Worm (Caenorhabditis elegans) whole organism, young adult: ENCODE measurements around the gene math-25.

Source experiments
- D2030.7 ChIP-seq: fragments of 200-800 bp; sonication (Bioruptor generic); IDR thresholded peaks from 2 replicates; pipeline ENCODE4 v1.3.6; 2022; ENCODE audit warnings: missing genetic modification reagents, missing genetic modification characterization, missing compliant biosample characterization
- F22D6.2 ChIP-seq: sonication (generic microtip); optimal IDR thresholded peaks from 2 replicates; lab custom pipeline; 2016; ENCODE audit warnings: mild to moderate bottlenecking, missing genetic modification characterization, missing compliant biosample characterization
- F39B2.1 ChIP-seq: fragments of 200-800 bp; sonication (Bioruptor generic); IDR thresholded peaks from 2 replicates; pipeline ENCODE4 v1.3.6; 2022; ENCODE audit warnings: missing genetic modification reagents, missing genetic modification characterization, missing compliant biosample characterization
- F52B5.7 ChIP-seq: sonication (generic microtip); optimal IDR thresholded peaks from 2 replicates; lab custom pipeline; 2016; ENCODE audit warnings: mild to moderate bottlenecking, missing genetic modification characterization, missing compliant biosample characterization
- K11D2.4 ChIP-seq: fragments of 200-800 bp; sonication (Bioruptor generic); IDR thresholded peaks from 2 replicates; pipeline ENCODE4 v1.3.6; 2022; ENCODE audit warnings: missing genetic modification reagents, missing genetic modification characterization, missing compliant biosample characterization
- Y53G8AR.9 ChIP-seq: fragments of 200-800 bp; sonication (Bioruptor generic); conservative IDR thresholded peaks from 2 replicates; pipeline ENCODE4 v1.3.6; 2022; ENCODE audit warnings: missing genetic modification reagents, missing genetic modification characterization, missing compliant biosample characterization
- Y56A3A.18 ChIP-seq: fragments of 200-800 bp; sonication (Bioruptor generic); IDR thresholded peaks from 2 replicates; pipeline ENCODE4 v1.3.6; 2022; ENCODE audit warnings: missing genetic modification reagents, missing genetic modification characterization, missing compliant biosample characterization
- aptf-3 ChIP-seq: fragments of 200-800 bp; sonication (Bioruptor generic); IDR thresholded peaks from 2 replicates; pipeline ENCODE4 v1.3.6; 2022; ENCODE audit warnings: missing genetic modification characterization, missing compliant biosample characterization
- atf-7 ChIP-seq: sonication (generic microtip); optimal IDR thresholded peaks from 2 replicates; lab custom pipeline; 2017; ENCODE audit warnings: mild to moderate bottlenecking, missing genetic modification characterization, missing compliant biosample characterization
- cebp-2 ChIP-seq: fragments of 200-800 bp; sonication (Bioruptor generic); IDR thresholded peaks from 2 replicates; pipeline ENCODE4 v1.3.6; 2022; ENCODE audit warnings: missing genetic modification characterization, missing compliant biosample characterization
- ceh-100 ChIP-seq: fragments of 200-800 bp; sonication (Bioruptor generic); IDR thresholded peaks from 2 replicates; pipeline ENCODE4 v1.3.6; 2022; ENCODE audit warnings: missing genetic modification reagents, missing genetic modification characterization, missing compliant biosample characterization
- chd-7 ChIP-seq: sonication (generic microtip); optimal IDR thresholded peaks from 2 replicates; lab custom pipeline; 2016; ENCODE audit warnings: mild to moderate bottlenecking, missing genetic modification characterization, moderate library complexity, missing compliant biosample characterization
- efl-1 ChIP-seq: fragments of 150-350 bp; optimal IDR thresholded peaks from 2 replicates; lab custom pipeline; 2014; ENCODE audit warnings: missing biosample characterization, missing genetic modification reagents, missing genetic modification characterization
- egl-18 ChIP-seq: fragments of 200-800 bp; sonication (Bioruptor generic); IDR thresholded peaks from 2 replicates; pipeline ENCODE4 v1.3.6; 2022; ENCODE audit warnings: missing genetic modification reagents, missing genetic modification characterization, missing compliant biosample characterization
- egl-44 ChIP-seq: fragments of 200-800 bp; sonication (Bioruptor generic); IDR thresholded peaks from 2 replicates; pipeline ENCODE4 v1.3.6; 2022; ENCODE audit warnings: missing genetic modification reagents, missing genetic modification characterization, missing compliant biosample characterization
- ekl-4 ChIP-seq: fragments of 200-800 bp; sonication (Bioruptor generic); IDR thresholded peaks from 2 replicates; pipeline ENCODE4 v1.3.6; 2022; ENCODE audit warnings: missing genetic modification reagents, missing genetic modification characterization, missing compliant biosample characterization
- gei-17 ChIP-seq: fragments of 200-800 bp; sonication (Bioruptor generic); optimal IDR thresholded peaks from 2 replicates; lab custom pipeline; 2018; ENCODE audit warnings: mild to moderate bottlenecking, missing genetic modification characterization, missing compliant biosample characterization
- hlh-12 ChIP-seq: sonication (generic microtip); optimal IDR thresholded peaks from 2 replicates; lab custom pipeline; 2016; ENCODE audit warnings: missing genetic modification characterization, missing compliant biosample characterization
- hmg-1.2 ChIP-seq: fragments of 200-800 bp; sonication (Bioruptor generic); IDR thresholded peaks from 2 replicates; pipeline ENCODE4 v1.3.6; 2022; ENCODE audit warnings: missing genetic modification reagents, missing genetic modification characterization, missing compliant biosample characterization
- lin-26 ChIP-seq: fragments of 200-800 bp; sonication (Bioruptor generic); IDR thresholded peaks from 2 replicates; pipeline ENCODE4 v1.3.6; 2022; ENCODE audit warnings: missing genetic modification reagents, missing genetic modification characterization, missing compliant biosample characterization
- lin-35 ChIP-seq, 3 experiments: fragments of 150-350 bp in 2 of 3; sonication (generic microtip) in 1 of 3; optimal IDR thresholded peaks; 2 replicates each; lab custom pipeline; 2014 to 2018; ENCODE audit warnings: missing biosample characterization in 3 of 3, missing genetic modification characterization in 3 of 3, missing genetic modification reagents in 3 of 3
- lsl-1 ChIP-seq: fragments of 200-800 bp; sonication (Bioruptor generic); optimal IDR thresholded peaks from 2 replicates; lab custom pipeline; 2018; ENCODE audit warnings: mild to moderate bottlenecking, missing genetic modification characterization, moderate library complexity, missing compliant biosample characterization
- madf-6 ChIP-seq: fragments of 200-800 bp; sonication (Bioruptor generic); IDR thresholded peaks from 2 replicates; pipeline ENCODE4 v1.3.6; 2022; ENCODE audit warnings: missing genetic modification reagents, missing genetic modification characterization, missing compliant biosample characterization
- mes-4 ChIP-seq: sonication (generic microtip); optimal IDR thresholded peaks from 2 replicates; lab custom pipeline; 2016; ENCODE audit warnings: missing genotype, missing genetic modification characterization, missing compliant biosample characterization
- nhr-80 ChIP-seq: sonication (generic microtip); optimal IDR thresholded peaks from 2 replicates; lab custom pipeline; 2016; ENCODE audit warnings: missing genetic modification characterization, missing compliant biosample characterization
- pha-4 ChIP-seq: fragments of 150-350 bp; sonication (generic microtip); optimal IDR thresholded peaks from 2 replicates; lab custom pipeline; 2014; ENCODE audit warnings: missing biosample characterization, missing genetic modification reagents, missing genetic modification characterization
- repo-1 ChIP-seq: sonication (generic microtip); optimal IDR thresholded peaks from 2 replicates; lab custom pipeline; 2017; ENCODE audit warnings: mild to moderate bottlenecking, missing genetic modification characterization, missing compliant biosample characterization
- sdz-38 ChIP-seq: sonication (generic microtip); optimal IDR thresholded peaks from 2 replicates; lab custom pipeline; 2016; ENCODE audit warnings: missing genotype, missing genetic modification characterization, missing compliant biosample characterization
- snpc-1.3 ChIP-seq: sonication (generic microtip); optimal IDR thresholded peaks from 2 replicates; lab custom pipeline; 2017; ENCODE audit warnings: missing genetic modification characterization, mild to moderate bottlenecking, missing compliant biosample characterization, antibody characterized with exemption, moderate library complexity, missing genotype, missing genetic modification reagents; ENCODE audit not compliant: insufficient read depth
- unc-130 ChIP-seq: sonication (generic microtip); optimal IDR thresholded peaks from 2 replicates; lab custom pipeline; 2016; ENCODE audit warnings: missing genetic modification reagents, missing genetic modification characterization, missing compliant biosample characterization
- zim-3 ChIP-seq: sonication (generic microtip); optimal IDR thresholded peaks from 2 replicates; lab custom pipeline; 2017; ENCODE audit warnings: mild to moderate bottlenecking, missing genetic modification characterization, moderate library complexity, missing compliant biosample characterization
- ztf-25 ChIP-seq: fragments of 200-800 bp; sonication (Bioruptor generic); IDR thresholded peaks from 2 replicates; pipeline ENCODE4 v1.3.6; 2022; ENCODE audit warnings: missing genetic modification reagents, missing genetic modification characterization, missing compliant biosample characterization

math-25 gene

DNA sequence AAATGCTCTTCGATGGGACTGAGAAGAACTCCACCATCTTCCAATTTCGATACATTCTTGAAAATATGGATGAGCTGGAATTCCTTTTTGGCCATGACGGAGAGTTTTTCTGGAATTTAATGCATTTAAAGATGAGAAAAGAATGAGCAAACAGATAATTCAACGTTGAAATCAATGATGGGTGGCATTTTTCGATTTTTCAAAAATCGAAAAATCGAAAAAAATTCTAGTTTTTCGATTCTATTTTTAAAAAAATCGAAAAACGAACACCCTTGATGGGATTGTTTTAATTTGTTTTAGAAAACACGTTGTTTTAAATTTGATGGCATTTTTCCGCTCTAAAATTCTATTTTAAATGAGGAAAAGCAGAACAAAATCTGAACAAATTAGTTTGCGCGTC, 16.9 kb downstream of the math-25 start, which contains the start of gene math-31 (continued):
- no peak for TF ChIP-seq aptf-3 (GFP tag; lab: Robert Waterston, UW)
- no peak for TF ChIP-seq lin-26 (GFP tag; lab: Robert Waterston, UW)
- TF ChIP-seq egl-18 (GFP tag; lab: Robert Waterston, UW), result no peak
- TF ChIP-seq chd-7 (tag; lab: Kevin White, UChicago), result no peak
- no peak for TF ChIP-seq Y53G8AR.9 (GFP tag; lab: Robert Waterston, UW)

ce11 chrII:1917862-1918261, 22.0 kb downstream of the math-25 start, which contains the start of gene bath-4:
TSS of gene bath-4 (minus strand) at chrII:1917962.
- TF ChIP-seq lsl-1 (GFP tag; lab: Kevin White, UChicago) (peak; percentile 33), hmg-1.2 (no peak), snpc-1.3 (tag; lab: Kevin White, UChicago) (no peak), chd-7 (tag; lab: Kevin White, UChicago) (no peak)

DNA sequence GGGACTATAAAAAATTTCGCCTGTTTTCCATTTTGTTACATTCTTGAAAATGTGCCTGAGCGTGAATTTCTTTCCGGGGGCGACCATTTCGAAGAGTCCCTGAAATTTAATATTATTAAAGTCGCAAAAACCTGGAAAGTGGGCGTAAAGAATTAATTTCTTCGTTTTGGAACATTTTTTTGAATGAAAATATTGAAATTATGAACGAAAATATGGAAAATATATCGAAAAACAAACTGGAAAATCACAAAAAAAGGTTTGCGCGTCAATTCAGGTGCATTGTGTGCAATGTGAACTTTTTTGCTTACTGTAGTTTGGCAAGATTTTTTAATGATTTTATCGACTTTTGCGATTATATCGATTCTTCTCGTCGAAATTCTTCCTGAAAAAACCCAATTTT, 25.2 kb downstream of the math-25 start, which contains the start of gene bath-7:
bath-7 (minus strand) TSS at position 101 of the 400 bp plus-strand sequence.
- TF ChIP-seq lsl-1 (GFP tag; lab: Kevin White, UChicago) (peak; percentile 52), pha-4 (no peak)

- TF ChIP-seq lsl-1 (GFP tag; lab: Kevin White, UChicago), result peak; percentile 84
- TF ChIP-seq madf-6, result peak; percentile 44; the same call in 1 of the 2 replicates
- TF ChIP-seq ceh-100 (GFP tag; lab: Robert Waterston, UW), result no peak
- no peak for TF ChIP-seq hlh-12 (tag; lab: Kevin White, UChicago)
- TF ChIP-seq ztf-25 (GFP tag; lab: Robert Waterston, UW), result no peak
- no peak for TF ChIP-seq mes-4
- TF ChIP-seq, all 124 proteins: peak for 2
These were observed 26.9 kb downstream of the math-25 start, which contains the start of the genes bath-2 and F52C6.4 for ce11 chrII:1922665-1923187. TSS of gene bath-2 (minus strand) at chrII:1922765. TSS of gene F52C6.4 (plus strand) at chrII:1923137.

ce11 chrII:1924459-1924858, 28.6 kb downstream of the math-25 start, which contains the start of gene F52C6.3:
TSS of gene F52C6.3 (plus strand) at chrII:1924759.
- TF ChIP-seq nhr-80 (no peak), lsl-1 (GFP tag; lab: Kevin White, UChicago) (peak; percentile 51)

DNA sequence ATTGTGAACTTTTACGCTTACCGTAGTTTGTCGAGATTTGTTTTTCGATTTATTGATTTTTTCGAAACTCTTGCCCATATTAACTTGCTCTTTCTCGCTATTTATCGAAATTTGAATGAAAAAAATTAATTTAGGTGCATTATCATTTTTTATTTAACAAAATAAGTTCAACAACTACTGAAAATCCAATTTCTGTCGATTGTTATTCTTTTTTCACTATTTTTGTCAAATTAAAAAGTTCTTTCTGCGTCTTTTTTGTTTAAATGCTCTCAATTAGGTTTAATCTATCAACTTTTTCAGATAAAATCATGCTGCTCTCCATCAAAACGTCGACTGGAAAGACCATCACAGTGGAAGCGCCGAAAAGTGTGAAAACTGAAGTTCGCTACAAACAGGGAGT, 30.3 kb downstream of the math-25 start, which contains the start of gene F52C6.2:
F52C6.2 (plus strand) TSS at position 301 of the 400 bp plus-strand sequence.
- no peak for TF ChIP-seq gei-17 (GFP tag; lab: Kevin White, UChicago)
- TF ChIP-seq sdz-38, result no peak
- no peak for TF ChIP-seq cebp-2 (GFP tag; lab: Robert Waterston, UW)

DNA sequence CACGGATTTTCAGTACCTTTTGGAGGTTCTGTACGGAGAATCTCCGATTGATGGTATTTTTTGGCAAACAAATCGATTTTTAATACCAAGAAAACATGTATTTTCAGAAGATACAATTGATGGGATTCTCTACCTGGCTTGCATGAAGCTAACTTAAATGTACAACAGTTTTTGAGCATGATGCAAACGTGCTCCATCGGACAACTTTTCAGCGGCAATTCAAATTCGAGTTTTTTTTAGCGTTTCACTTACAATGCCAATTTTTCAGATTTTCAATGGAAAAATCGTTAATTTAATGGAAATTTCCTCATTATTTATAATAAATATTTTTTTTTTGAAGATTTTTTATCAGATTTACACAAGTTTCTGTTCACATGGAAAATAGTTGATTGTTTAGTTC, 32.7 kb downstream of the math-25 start:
- TF ChIP-seq repo-1 (tag; lab: Kevin White, UChicago) (no peak), D2030.7 (GFP tag; lab: Robert Waterston, UW) (no peak), F39B2.1 (GFP tag; lab: Robert Waterston, UW) (no peak), F22D6.2 (tag; lab: Kevin White, UChicago) (no peak), efl-1 (GFP tag; lab: Kevin White, UChicago) (peak; percentile 19), ekl-4 (no peak)

- no peak for TF ChIP-seq zim-3
- TF ChIP-seq egl-44, result no peak
- TF ChIP-seq unc-130 (GFP tag; lab: Kevin White, UChicago), result no peak
- TF ChIP-seq atf-7 (tag; lab: Kevin White, UChicago), result no peak
- no peak for TF ChIP-seq Y56A3A.18 (GFP tag; lab: Robert Waterston, UW)
- no peak for TF ChIP-seq F52B5.7 (tag; lab: Kevin White, UChicago)
- no peak for TF ChIP-seq lin-35 (GFP tag; optimal IDR thresholded peaks at IDR 0.05; lab: Kevin White, UChicago)
- no peak for TF ChIP-seq K11D2.4 (GFP tag; lab: Robert Waterston, UW)
These were observed 43.8 kb downstream of the math-25 start, which contains the start of gene ZK250.13 for ce11 chrII:1939652-1940051. TSS of gene ZK250.13 (minus strand) at chrII:1939752.
